Worm (Caenorhabditis elegans): Measurements from ENCODE around the gene C45H4.21.

DNA sequence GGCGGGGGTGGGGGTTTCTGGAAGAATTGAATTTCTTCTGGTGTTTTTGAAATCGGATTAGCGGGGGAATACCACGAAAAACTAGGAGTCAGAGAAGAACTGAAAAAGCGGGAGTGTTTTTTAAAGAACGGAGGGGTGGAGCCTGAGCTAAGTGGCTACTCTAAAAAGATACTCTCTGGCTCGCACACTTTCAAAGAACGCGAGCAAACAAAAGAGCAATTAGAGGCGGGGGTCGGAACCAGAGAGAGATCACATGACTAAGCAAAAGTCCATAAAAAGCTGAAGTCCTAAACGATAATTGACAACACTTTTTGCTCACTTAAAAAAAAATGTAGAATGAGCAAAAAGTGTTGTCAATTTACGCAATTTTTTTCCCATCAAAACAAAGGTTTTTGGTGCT is 15.0 kb downstream of the C45H4.21 start:
- TF ChIP-seq fos-1 (tag; optimal IDR thresholded peaks at IDR 0.05) (no peak), lin-13 (GFP tag; optimal IDR thresholded peaks at IDR 0.05) (no peak), ceh-8 (GFP tag; optimal IDR thresholded peaks at IDR 0.05) (no peak), ztf-4 (tag; optimal IDR thresholded peaks at IDR 0.05) (no peak), unc-98 (GFP tag; IDR thresholded peaks at IDR 0.05) (no peak), fkh-10 (GFP tag; optimal IDR thresholded peaks at IDR 0.05) (no peak), skn-1 (tag; optimal IDR thresholded peaks at IDR 0.05) (no peak), elt-3 (tag; optimal IDR thresholded peaks at IDR 0.05) (no peak), ama-1 (optimal IDR thresholded peaks at IDR 0.05) (no peak), tlp-1 (tag; optimal IDR thresholded peaks at IDR 0.05) (no peak), nhr-28 (tag; optimal IDR thresholded peaks at IDR 0.05) (no peak), mep-1 (tag; optimal IDR thresholded peaks at IDR 0.05) (no peak)

Data from whole organism, L1 larva.